Fruit fly (Drosophila melanogaster): ENCODE measurements around the gene Synd.

Synd gene

DNA sequence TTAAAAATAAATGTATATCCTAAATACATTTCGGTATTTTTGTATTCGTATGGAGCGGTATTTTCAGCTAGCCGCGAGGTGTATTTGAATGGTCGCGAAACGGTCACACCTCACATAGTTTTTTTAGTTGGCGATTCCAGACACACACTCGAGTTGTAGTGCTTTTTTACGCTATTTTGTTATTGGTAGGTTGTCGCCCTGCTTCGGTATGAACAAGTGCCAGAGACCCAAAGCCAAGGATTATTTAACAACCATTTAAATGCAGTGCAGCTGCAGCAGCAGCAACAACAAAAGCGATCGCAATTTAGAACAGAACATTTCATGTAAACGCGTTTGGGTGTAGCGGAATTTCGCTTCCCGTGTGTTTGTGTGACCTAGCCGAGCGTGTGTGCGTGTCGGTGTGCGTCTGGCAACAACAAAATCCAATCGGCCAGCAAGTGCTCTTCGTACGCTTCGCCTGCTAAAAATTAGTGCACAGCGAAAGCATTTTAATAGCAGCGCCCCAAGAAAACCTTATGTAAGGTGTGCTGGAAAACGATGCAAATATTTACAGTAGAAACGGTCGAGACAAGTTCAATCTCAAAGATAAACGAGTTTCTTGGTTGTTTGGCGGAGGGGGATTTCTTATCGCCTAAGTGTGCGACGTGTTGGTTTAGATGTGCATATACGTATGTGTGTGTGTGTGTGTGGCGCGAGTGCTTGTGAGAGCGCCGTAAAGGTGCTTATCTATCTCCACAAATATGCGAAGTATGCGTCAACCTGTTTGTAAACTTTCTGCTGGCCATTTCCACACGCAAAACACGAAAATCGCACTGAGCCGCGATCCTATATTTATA is at the start of gene Synd:
Gene Synd (plus strand): TSS at position 111 of the 836 bp plus-strand sequence.
- TF ChIP-seq Myc (optimal IDR thresholded peaks at IDR 0.05) = no peak
- TF ChIP-seq CG9705 (GFP tag; optimal IDR thresholded peaks at IDR 0.05) = no peak
- peak; percentile 57 for TF ChIP-seq N (GFP tag; optimal IDR thresholded peaks at IDR 0.05)
- no peak for TF ChIP-seq pan (optimal IDR thresholded peaks at IDR 0.05)
- no peak for TF ChIP-seq HLH106 (tag; optimal IDR thresholded peaks at IDR 0.05)
- TF ChIP-seq h (GFP tag; optimal IDR thresholded peaks at IDR 0.05) = peak; percentile 71
- peak; percentile 37 for TF ChIP-seq rgr (GFP tag; optimal IDR thresholded peaks at IDR 0.05)
- no peak for TF ChIP-seq Vsx2 (GFP tag; optimal IDR thresholded peaks at IDR 0.05; ENCODE audit: partially characterized antibody)
- no peak for TF ChIP-seq CrebA (GFP tag; optimal IDR thresholded peaks at IDR 0.05; ENCODE audit: borderline replicate concordance)
- peak; percentile 26 for TF ChIP-seq OdsH (GFP tag; optimal IDR thresholded peaks at IDR 0.05)
- no peak for TF ChIP-seq Hnf4 (GFP tag; optimal IDR thresholded peaks at IDR 0.05)
- TF ChIP-seq Abd-B (GFP tag; optimal IDR thresholded peaks at IDR 0.05) = peak; percentile 15
- no peak for TF ChIP-seq jim (GFP tag; optimal IDR thresholded peaks at IDR 0.05)
- no peak for TF ChIP-seq CG32264 (GFP tag; optimal IDR thresholded peaks at IDR 0.05)
- no peak for TF ChIP-seq dl (GFP tag; optimal IDR thresholded peaks at IDR 0.05; ENCODE audit: insufficient read depth in 1 of 2, partially characterized antibody in 2 of 2)
- peak in 1 of 2 experiments; percentile 55 for TF ChIP-seq foxo (GFP tag; optimal IDR thresholded peaks at IDR 0.05)
- no peak for TF ChIP-seq psq (GFP tag; optimal IDR thresholded peaks at IDR 0.05)
- no peak for TF ChIP-seq sage (GFP tag; optimal IDR thresholded peaks at IDR 0.05)
- no peak for TF ChIP-seq brk (GFP tag; optimal IDR thresholded peaks at IDR 0.05)
- TF ChIP-seq GATAd (GFP tag; optimal IDR thresholded peaks at IDR 0.05) = no peak
- no peak for TF ChIP-seq dsf (GFP tag; optimal IDR thresholded peaks at IDR 0.05; ENCODE audit: borderline replicate concordance)
- no peak for TF ChIP-seq usp (GFP tag; optimal IDR thresholded peaks at IDR 0.05)
- TF ChIP-seq ey (GFP tag; optimal IDR thresholded peaks at IDR 0.05) = peak; percentile 44
- TF ChIP-seq dmrt93B (GFP tag; optimal IDR thresholded peaks at IDR 0.05) = no peak
- no peak for TF ChIP-seq Sp1 (GFP tag; optimal IDR thresholded peaks at IDR 0.05)
- no peak for TF ChIP-seq Mio (GFP tag; optimal IDR thresholded peaks at IDR 0.05)
- TF ChIP-seq Hr83 (GFP tag; optimal IDR thresholded peaks at IDR 0.05; ENCODE audit: poor library complexity, severe bottlenecking) = peak; percentile 50
- peak; percentile 30 for TF ChIP-seq br (GFP tag; optimal IDR thresholded peaks at IDR 0.05)
- no peak for TF ChIP-seq Jra (GFP tag; optimal IDR thresholded peaks at IDR 0.05)
- TF ChIP-seq Dfd (GFP tag; optimal IDR thresholded peaks at IDR 0.05) = peak; percentile 44
- peak; percentile 11 for TF ChIP-seq Dif (GFP tag; optimal IDR thresholded peaks at IDR 0.05; ENCODE audit: partially characterized antibody)
- TF ChIP-seq woc (GFP tag; optimal IDR thresholded peaks at IDR 0.05) = peak; percentile 2
- peak; percentile 17 for TF ChIP-seq tai (GFP tag; optimal IDR thresholded peaks at IDR 0.05)
- TF ChIP-seq Hr78 (GFP tag; optimal IDR thresholded peaks at IDR 0.05) = no peak
- TF ChIP-seq lola (GFP tag; optimal IDR thresholded peaks at IDR 0.05) = peak; percentile 12
- TF ChIP-seq fru (GFP tag; optimal IDR thresholded peaks at IDR 0.05) = peak; percentile 46
- no peak for TF ChIP-seq Rel (GFP tag; optimal IDR thresholded peaks at IDR 0.05)
- peak; percentile 78 for TF ChIP-seq Rel (tag; optimal IDR thresholded peaks at IDR 0.05)
- no peak for TF ChIP-seq sv (GFP tag; optimal IDR thresholded peaks at IDR 0.05)

dm6 chr3R:20783714-20784435 is 48.7 kb upstream of the Synd start:
- peak; percentile 27 for TF ChIP-seq CG32264 (GFP tag; optimal IDR thresholded peaks at IDR 0.05)
- peak; percentile 27 for TF ChIP-seq GATAd (GFP tag; optimal IDR thresholded peaks at IDR 0.05)
- TF ChIP-seq sv (GFP tag; optimal IDR thresholded peaks at IDR 0.05) = no peak
- TF ChIP-seq usp (GFP tag; optimal IDR thresholded peaks at IDR 0.05) = no peak
- peak; percentile 72 for TF ChIP-seq Abd-B (GFP tag; optimal IDR thresholded peaks at IDR 0.05)
- TF ChIP-seq brk (GFP tag; optimal IDR thresholded peaks at IDR 0.05) = no peak
- no peak for TF ChIP-seq Dfd (GFP tag; optimal IDR thresholded peaks at IDR 0.05)
- TF ChIP-seq Dif (GFP tag; optimal IDR thresholded peaks at IDR 0.05; ENCODE audit: partially characterized antibody) = peak; percentile 68
- TF ChIP-seq Myc (optimal IDR thresholded peaks at IDR 0.05) = no peak
- peak; percentile 65 for TF ChIP-seq rgr (GFP tag; optimal IDR thresholded peaks at IDR 0.05)
- TF ChIP-seq dl (GFP tag; optimal IDR thresholded peaks at IDR 0.05; ENCODE audit: insufficient read depth in 1 of 2, partially characterized antibody in 2 of 2) = peak in 1 of 2 experiments; percentile 35
- peak; percentile 52 for TF ChIP-seq br (GFP tag; optimal IDR thresholded peaks at IDR 0.05)
- peak; percentile 93 for TF ChIP-seq psq (GFP tag; optimal IDR thresholded peaks at IDR 0.05)
- peak; percentile 77 for TF ChIP-seq CrebA (GFP tag; optimal IDR thresholded peaks at IDR 0.05; ENCODE audit: borderline replicate concordance)
- no peak for TF ChIP-seq HLH106 (tag; optimal IDR thresholded peaks at IDR 0.05)
- peak; percentile 81 for TF ChIP-seq Hr83 (GFP tag; optimal IDR thresholded peaks at IDR 0.05; ENCODE audit: poor library complexity, severe bottlenecking)
- peak; percentile 43 for TF ChIP-seq jim (GFP tag; optimal IDR thresholded peaks at IDR 0.05)
- TF ChIP-seq sage (GFP tag; optimal IDR thresholded peaks at IDR 0.05) = peak; percentile 43
- peak; percentile 86 for TF ChIP-seq N (GFP tag; optimal IDR thresholded peaks at IDR 0.05)
- peak; percentile 24 for TF ChIP-seq Rel (GFP tag; optimal IDR thresholded peaks at IDR 0.05)
- TF ChIP-seq Rel (tag; optimal IDR thresholded peaks at IDR 0.05) = peak; percentile 72
- no peak for TF ChIP-seq lola (GFP tag; optimal IDR thresholded peaks at IDR 0.05)
- peak; percentile 5 to 73 for TF ChIP-seq foxo (GFP tag; optimal IDR thresholded peaks at IDR 0.05)
- peak; percentile 52 for TF ChIP-seq Sp1 (GFP tag; optimal IDR thresholded peaks at IDR 0.05)
- peak; percentile 65 for TF ChIP-seq fru (GFP tag; optimal IDR thresholded peaks at IDR 0.05)
- peak; percentile 65 for TF ChIP-seq Hr78 (GFP tag; optimal IDR thresholded peaks at IDR 0.05)
- TF ChIP-seq CG9705 (GFP tag; optimal IDR thresholded peaks at IDR 0.05) = no peak
- peak; percentile 53 for TF ChIP-seq OdsH (GFP tag; optimal IDR thresholded peaks at IDR 0.05)
- TF ChIP-seq dmrt93B (GFP tag; optimal IDR thresholded peaks at IDR 0.05) = no peak
- TF ChIP-seq pan (optimal IDR thresholded peaks at IDR 0.05) = no peak
- peak; percentile 56 for TF ChIP-seq Hnf4 (GFP tag; optimal IDR thresholded peaks at IDR 0.05)
- no peak for TF ChIP-seq dsf (GFP tag; optimal IDR thresholded peaks at IDR 0.05; ENCODE audit: borderline replicate concordance)
- TF ChIP-seq tai (GFP tag; optimal IDR thresholded peaks at IDR 0.05) = peak; percentile 20
- peak; percentile 32 for TF ChIP-seq ey (GFP tag; optimal IDR thresholded peaks at IDR 0.05)
- TF ChIP-seq Jra (GFP tag; optimal IDR thresholded peaks at IDR 0.05) = peak; percentile 44
- TF ChIP-seq Mio (GFP tag; optimal IDR thresholded peaks at IDR 0.05) = no peak
- peak; percentile 8 for TF ChIP-seq woc (GFP tag; optimal IDR thresholded peaks at IDR 0.05)
